Worm (Caenorhabditis elegans) whole organism, L1 larva: ENCODE measurements around the gene D1054.10.

Source experiments
- ama-1 ChIP-seq: fragments of 150-350 bp; optimal IDR thresholded peaks from 2 replicates; lab custom pipeline; 2014
- ceh-8 ChIP-seq: fragments of 200-800 bp; sonication (Bioruptor generic); optimal IDR thresholded peaks from 2 replicates; lab custom pipeline; 2018; ENCODE audit warnings: mild to moderate bottlenecking, missing genetic modification characterization, moderate library complexity, missing compliant biosample characterization
- lin-13 ChIP-seq: fragments of 150-350 bp; optimal IDR thresholded peaks from 2 replicates; lab custom pipeline; 2014; ENCODE audit warnings: missing biosample characterization, missing genetic modification reagents, missing genetic modification characterization
- lin-39 ChIP-seq: fragments of 150-350 bp; optimal IDR thresholded peaks from 2 replicates; lab custom pipeline; 2014; ENCODE audit warnings: missing biosample characterization, missing genetic modification reagents, missing genetic modification characterization
- nhr-237 ChIP-seq: fragments of 150-350 bp; optimal IDR thresholded peaks from 2 replicates; lab custom pipeline; 2014; ENCODE audit warnings: missing biosample characterization, missing genetic modification characterization
- skn-1 ChIP-seq: fragments of 150-350 bp; optimal IDR thresholded peaks from 2 replicates; lab custom pipeline; 2014; ENCODE audit warnings: missing biosample characterization, missing genetic modification characterization

ce11 chrV:10818498-10818897 is 25.8 kb upstream of the D1054.10 start:
- TF ChIP-seq lin-39, result no peak
- TF ChIP-seq ama-1 (lab: Kevin White, UChicago), result no peak
- no peak for TF ChIP-seq ceh-8
- no peak for TF ChIP-seq skn-1 (tag; lab: Kevin White, UChicago)
- TF ChIP-seq lin-13, result no peak
- no peak for TF ChIP-seq nhr-237 (tag; lab: Kevin White, UChicago)
